Fruit fly (Drosophila melanogaster): Measurements from ENCODE around the gene CG32119.

CG32119 gene

DNA sequence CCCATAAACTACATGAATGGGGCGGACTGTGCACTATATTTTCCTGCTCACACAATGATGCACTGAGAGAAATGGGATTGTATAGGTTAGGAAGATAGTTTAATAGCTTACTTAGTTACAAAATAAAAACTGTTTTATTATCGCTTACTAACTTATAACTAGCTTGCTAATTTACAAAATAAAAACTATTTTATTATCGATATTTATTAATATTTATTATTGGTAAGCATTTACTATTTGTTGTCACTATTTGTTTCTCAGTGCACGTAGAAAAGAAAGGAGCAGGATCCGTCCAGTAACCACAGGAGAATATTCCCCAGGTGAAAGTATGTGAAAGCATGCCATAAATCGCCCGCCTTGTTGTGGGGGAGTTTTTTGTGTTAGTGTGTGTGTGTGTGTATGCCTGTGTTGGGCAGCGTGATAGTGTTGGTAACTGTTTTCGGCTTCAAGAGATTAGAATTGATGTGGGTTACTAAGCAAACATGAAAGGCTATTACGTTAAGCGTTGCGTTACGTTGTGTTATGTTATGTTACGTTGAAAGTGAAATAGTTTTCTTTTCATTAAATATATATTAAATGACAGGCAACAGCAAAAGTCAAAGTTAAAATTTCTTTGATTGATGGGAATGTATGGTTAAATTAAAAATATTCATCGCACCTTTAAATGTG lies 25.0 kb downstream of the CG32119 start (continued):
- TF ChIP-seq HHEX (GFP tag; optimal IDR thresholded peaks at IDR 0.05) (no peak), Vsx1 (GFP tag; optimal IDR thresholded peaks at IDR 0.05) (no peak), pum (GFP tag; optimal IDR thresholded peaks at IDR 0.05) (no peak), grau (tag; optimal IDR thresholded peaks at IDR 0.05) (peak; percentile 18), bowl (GFP tag; IDR thresholded peaks at IDR 0.05) (no peak), Hey (tag; optimal IDR thresholded peaks at IDR 0.05) (no peak), MTF-1 (GFP tag; optimal IDR thresholded peaks at IDR 0.05; ENCODE audit: borderline replicate concordance) (no peak), D19A (tag; optimal IDR thresholded peaks at IDR 0.05) (no peak), crc (GFP tag; optimal IDR thresholded peaks at IDR 0.05) (no peak), Meics (GFP tag; optimal IDR thresholded peaks at IDR 0.05) (peak; percentile 2), CG16779 (GFP tag; IDR thresholded peaks at IDR 0.05) (no peak), caup (GFP tag; optimal IDR thresholded peaks at IDR 0.05; ENCODE audit: severe bottlenecking) (no peak), toy (GFP tag; IDR thresholded peaks at IDR 0.05) (no peak), twi (tag; optimal IDR thresholded peaks at IDR 0.05) (no peak), zen2 (GFP tag; IDR thresholded peaks at IDR 0.05; ENCODE audit: partially characterized antibody) (no peak), sd (tag; optimal IDR thresholded peaks at IDR 0.05) (no peak), CG17612 (GFP tag; IDR thresholded peaks at IDR 0.05) (no peak), CG11696 (GFP tag; IDR thresholded peaks at IDR 0.05) (no peak), CG9876 (GFP tag; optimal IDR thresholded peaks at IDR 0.05) (no peak), Hr39 (optimal IDR thresholded peaks at IDR 0.05) (no peak), zfh1 (GFP tag; IDR thresholded peaks at IDR 0.05) (no peak), CG7556 (GFP tag; optimal IDR thresholded peaks at IDR 0.05) (no peak), tx (GFP tag; optimal IDR thresholded peaks at IDR 0.05) (no peak), zen (tag; optimal IDR thresholded peaks at IDR 0.05) (no peak), Atf-2 (GFP tag; optimal IDR thresholded peaks at IDR 0.05) (no peak), NC2α (GFP tag; optimal IDR thresholded peaks at IDR 0.05) (no peak), CG32767 (GFP tag; IDR thresholded peaks at IDR 0.05) (no peak), Lhr (GFP tag; optimal IDR thresholded peaks at IDR 0.05) (no peak), fru (optimal IDR thresholded peaks at IDR 0.05) (no peak), dan (GFP tag; IDR thresholded peaks at IDR 0.05) (no peak), CG10543 (GFP tag; optimal IDR thresholded peaks at IDR 0.05) (no peak), CG5953 (GFP tag; IDR thresholded peaks at IDR 0.05) (no peak), CG14860 (GFP tag; IDR thresholded peaks at IDR 0.05; ENCODE audit: partially characterized antibody) (no peak), Nf-YA (GFP tag; IDR thresholded peaks at IDR 0.05) (no peak), ERR (GFP tag; optimal IDR thresholded peaks at IDR 0.05) (no peak), Hr51 (GFP tag; optimal IDR thresholded peaks at IDR 0.05) (peak in 1 of 2 experiments; percentile 30), Xrp1 (GFP tag; IDR thresholded peaks at IDR 0.05) (peak; percentile 6; the same call in 1 of the 2 replicates), bbx (GFP tag; IDR thresholded peaks at IDR 0.05; ENCODE audit: partially characterized antibody) (no peak), CG7928 (GFP tag; optimal IDR thresholded peaks at IDR 0.05) (no peak), pho (GFP tag; optimal IDR thresholded peaks at IDR 0.05) (no peak), Awh (GFP tag; IDR thresholded peaks at IDR 0.05) (no peak), dati (GFP tag; IDR thresholded peaks at IDR 0.05) (no peak), pzg (GFP tag; optimal IDR thresholded peaks at IDR 0.05) (no peak), CG14710 (tag; optimal IDR thresholded peaks at IDR 0.05) (peak; percentile 17), gt (GFP tag; IDR thresholded peaks at IDR 0.05) (no peak), Gug (GFP tag; IDR thresholded peaks at IDR 0.05) (no peak), ewg (GFP tag; optimal IDR thresholded peaks at IDR 0.05) (no peak), CG7271 (tag; optimal IDR thresholded peaks at IDR 0.05) (no peak), pfk (GFP tag; optimal IDR thresholded peaks at IDR 0.05) (no peak), dysf (GFP tag; IDR thresholded peaks at IDR 0.05) (no peak), pb (GFP tag; optimal IDR thresholded peaks at IDR 0.05) (no peak)

Data from whole organism, embryonic.